Worm (Caenorhabditis elegans) whole organism, L4/young adult: ENCODE results near the gene ace-1.

Source experiments
- W03F9.2 ChIP-seq: fragments of 150-350 bp; optimal IDR thresholded peaks from 2 replicates; lab custom pipeline; 2014; ENCODE audit warnings: missing biosample characterization, missing genetic modification characterization
- him-1 ChIP-seq: sonication (generic microtip); optimal IDR thresholded peaks from 2 replicates; lab custom pipeline; 2016; ENCODE audit warnings: missing genotype, missing genetic modification reagents, missing genetic modification characterization, missing compliant biosample characterization

ce11 chrX:16389973-16390372, 22.9 kb downstream of the ace-1 start:
- no peak for TF ChIP-seq him-1 (tag; lab: Kevin White, UChicago)
- no peak for TF ChIP-seq W03F9.2 (tag; lab: Kevin White, UChicago)
